Fruit fly (Drosophila melanogaster) whole organism, embryonic: Measurements from ENCODE around the gene CG32462.

Source experiments
- Ada2b ChIP-seq: fragments of 200-800 bp; sonication (Bioruptor generic); IDR thresholded peaks from 2 replicates; pipeline ENCODE4 v1.3.6; 2022; ENCODE audit warnings: missing biosample characterization, missing genetic modification characterization
- CG10209 ChIP-seq: fragments of 200-800 bp; sonication (Bioruptor generic); optimal IDR thresholded peaks from 3 replicates; lab custom pipeline; 2017; ENCODE audit warnings: missing biosample characterization, mild to moderate bottlenecking, missing genetic modification characterization, missing genetic modification reagents
- CG1024 ChIP-seq: fragments of 200-800 bp; sonication (Bioruptor generic); IDR thresholded peaks from 2 replicates; pipeline ENCODE4 v1.3.6; 2022; ENCODE audit warnings: missing biosample characterization, missing genetic modification characterization
- CG10267 ChIP-seq: fragments of 200-800 bp; sonication (Bioruptor generic); optimal IDR thresholded peaks from 2 replicates; lab custom pipeline; 2018; ENCODE audit warnings: missing biosample characterization, mild to moderate bottlenecking, missing genetic modification characterization, moderate library complexity
- CG10565 ChIP-seq: fragments of 200-800 bp; sonication (Bioruptor generic); optimal IDR thresholded peaks from 3 replicates; lab custom pipeline; 2016; ENCODE audit warnings: missing biosample characterization, mild to moderate bottlenecking, missing genetic modification characterization
- CG10979 ChIP-seq: fragments of 200-800 bp; sonication (Bioruptor generic); optimal IDR thresholded peaks from 2 replicates; lab custom pipeline; 2018; ENCODE audit warnings: missing biosample characterization, mild to moderate bottlenecking, missing genetic modification characterization, moderate library complexity
- CG11085 ChIP-seq: fragments of 200-800 bp; sonication (Bioruptor generic); IDR thresholded peaks from 2 replicates; pipeline ENCODE4 v1.3.6; 2022; ENCODE audit warnings: missing biosample characterization, missing genetic modification characterization
- CG11456 ChIP-seq: fragments of 200-800 bp; sonication (Bioruptor generic); IDR thresholded peaks from 3 replicates; pipeline ENCODE4 v1.3.6; 2022; ENCODE audit warnings: missing biosample characterization, missing genetic modification characterization
- CG12155 ChIP-seq: fragments of 200-800 bp; sonication (Bioruptor generic); optimal IDR thresholded peaks from 3 replicates; lab custom pipeline; 2016; ENCODE audit warnings: missing biosample characterization, missing genetic modification characterization
- CG12391 ChIP-seq: fragments of 200-800 bp; sonication (Bioruptor generic); optimal IDR thresholded peaks from 3 replicates; lab custom pipeline; 2018; ENCODE audit warnings: missing biosample characterization, mild to moderate bottlenecking, missing genetic modification characterization, moderate library complexity
- CG12769 ChIP-seq: fragments of 200-800 bp; sonication (Bioruptor generic); optimal IDR thresholded peaks from 2 replicates; lab custom pipeline; 2019; ENCODE audit warnings: missing biosample characterization, mild to moderate bottlenecking, missing genetic modification characterization, moderate library complexity
- CG1529 ChIP-seq: fragments of 200-800 bp; sonication (Bioruptor generic); optimal IDR thresholded peaks from 3 replicates; lab custom pipeline; 2018; ENCODE audit warnings: missing biosample characterization, missing genetic modification characterization
- CG15601 ChIP-seq: fragments of 200-800 bp; sonication (Bioruptor generic); optimal IDR thresholded peaks from 3 replicates; lab custom pipeline; 2019; ENCODE audit warnings: missing biosample characterization, mild to moderate bottlenecking, missing genetic modification characterization, moderate library complexity
- CG16813 ChIP-seq: fragments of 200-800 bp; sonication (Bioruptor generic); IDR thresholded peaks from 3 replicates; pipeline ENCODE4 v1.3.6; 2022; ENCODE audit warnings: missing biosample characterization, missing genetic modification characterization; ENCODE audit not compliant: partially characterized antibody
- CG17328 ChIP-seq: fragments of 200-800 bp; sonication (Bioruptor generic); IDR thresholded peaks from 2 replicates; pipeline ENCODE4 v1.3.6; 2022; ENCODE audit warnings: missing biosample characterization, missing genetic modification characterization
- CG1832 ChIP-seq: fragments of 200-800 bp; sonication (Bioruptor generic); optimal IDR thresholded peaks from 2 replicates; lab custom pipeline; 2017; ENCODE audit warnings: missing biosample characterization, mild to moderate bottlenecking, missing genetic modification characterization, inconsistent platforms
- CG18476 ChIP-seq: fragments of 200-800 bp; sonication (Bioruptor generic); optimal IDR thresholded peaks from 2 replicates; lab custom pipeline; 2016; ENCODE audit warnings: missing biosample characterization, mild to moderate bottlenecking, missing genetic modification characterization
- CG2199 ChIP-seq: fragments of 200-800 bp; sonication (Bioruptor generic); IDR thresholded peaks from 3 replicates; pipeline ENCODE4 v1.3.6; 2022; ENCODE audit warnings: missing biosample characterization, missing genetic modification characterization
- CG33213 ChIP-seq: fragments of 200-800 bp; sonication (Bioruptor generic); optimal IDR thresholded peaks from 3 replicates; lab custom pipeline; 2016; ENCODE audit warnings: missing biosample characterization, missing genetic modification characterization
- CG3995 ChIP-seq: fragments of 200-800 bp; sonication (Bioruptor generic); optimal IDR thresholded peaks from 3 replicates; lab custom pipeline; 2016; ENCODE audit warnings: missing biosample characterization, missing genetic modification characterization
- CG5245 ChIP-seq: fragments of 200-800 bp; sonication (Bioruptor generic); optimal IDR thresholded peaks from 3 replicates; lab custom pipeline; 2016; ENCODE audit warnings: missing biosample characterization, missing genetic modification characterization
- CG9727 ChIP-seq: fragments of 200-800 bp; sonication (Bioruptor generic); optimal IDR thresholded peaks from 3 replicates; lab custom pipeline; 2017; ENCODE audit warnings: missing biosample characterization, mild to moderate bottlenecking, missing genetic modification characterization
- D ChIP-seq, 2 experiments: fragments of 200-800 bp in 1 of 2; fragments of >200 bp in 1 of 2; sonication (Bioruptor generic) in 1 of 2; optimal IDR thresholded peaks; 2 replicates in 1 of 2; 3 replicates in 1 of 2; lab custom pipeline; 2017; ENCODE audit warnings: mild to moderate bottlenecking in 1 of 2, missing biosample characterization in 1 of 2, missing genetic modification characterization in 1 of 2, missing genetic modification reagents in 1 of 2
- HLHmδ ChIP-seq: fragments of 200-800 bp; sonication (Bioruptor generic); optimal IDR thresholded peaks from 2 replicates; lab custom pipeline; 2018; ENCODE audit warnings: missing biosample characterization, mild to moderate bottlenecking, missing genetic modification characterization, moderate library complexity
- Hmr ChIP-seq: fragments of 200-800 bp; sonication (Bioruptor generic); optimal IDR thresholded peaks from 3 replicates; lab custom pipeline; 2017; ENCODE audit warnings: mild to moderate bottlenecking, missing biosample characterization, missing genetic modification reagents, missing genetic modification characterization
- NK7.1 ChIP-seq: fragments of 200-800 bp; sonication (Bioruptor generic); optimal IDR thresholded peaks from 3 replicates; lab custom pipeline; 2016; ENCODE audit warnings: missing biosample characterization, missing genetic modification characterization
- Nf-YB ChIP-seq: fragments of 200-800 bp; sonication (Bioruptor generic); optimal IDR thresholded peaks from 3 replicates; lab custom pipeline; 2019; ENCODE audit warnings: missing biosample characterization, mild to moderate bottlenecking, missing genetic modification characterization, moderate library complexity
- Side ChIP-seq: fragments of 200-800 bp; sonication (Bioruptor generic); optimal IDR thresholded peaks from 2 replicates; lab custom pipeline; 2016; ENCODE audit warnings: missing biosample characterization, missing genetic modification characterization
- Six4 ChIP-seq: fragments of 200-800 bp; sonication (Bioruptor generic); optimal IDR thresholded peaks from 2 replicates; lab custom pipeline; 2016; ENCODE audit warnings: missing biosample characterization, missing genetic modification characterization
- Sox102F ChIP-seq: fragments of 200-800 bp; sonication (Bioruptor generic); optimal IDR thresholded peaks from 2 replicates; lab custom pipeline; 2018; ENCODE audit warnings: missing biosample characterization, mild to moderate bottlenecking, missing genetic modification characterization, moderate library complexity
- Spps ChIP-seq: fragments of 200-800 bp; sonication (Bioruptor generic); optimal IDR thresholded peaks from 2 replicates; lab custom pipeline; 2018; ENCODE audit warnings: missing biosample characterization, mild to moderate bottlenecking, missing genetic modification characterization
- aop ChIP-seq: fragments of 200-800 bp; sonication (Bioruptor generic); IDR thresholded peaks from 2 replicates; pipeline ENCODE4 v1.3.6; 2022; ENCODE audit warnings: missing biosample characterization, missing genetic modification characterization
- ase ChIP-seq: fragments of 200-800 bp; sonication (Bioruptor generic); IDR thresholded peaks from 3 replicates; pipeline ENCODE4 v1.3.6; 2022; ENCODE audit warnings: missing biosample characterization, missing genetic modification characterization
- emc ChIP-seq: fragments of 200-800 bp; sonication (Bioruptor generic); optimal IDR thresholded peaks from 2 replicates; lab custom pipeline; 2016; ENCODE audit warnings: missing biosample characterization, missing genetic modification characterization
- ham ChIP-seq: fragments of 200-800 bp; sonication (Bioruptor generic); IDR thresholded peaks from 2 replicates; pipeline ENCODE4 v1.3.6; 2022; ENCODE audit warnings: missing biosample characterization, missing genetic modification characterization
- jigr1 ChIP-seq: fragments of 200-800 bp; sonication (Bioruptor generic); IDR thresholded peaks from 3 replicates; pipeline ENCODE4 v1.3.6; 2022; ENCODE audit warnings: missing biosample characterization, missing genetic modification characterization
- jumu ChIP-seq: fragments of 200-800 bp; sonication (Bioruptor generic); optimal IDR thresholded peaks from 3 replicates; lab custom pipeline; 2016; ENCODE audit warnings: missing biosample characterization, missing genetic modification characterization
- nerfin-2 ChIP-seq: fragments of 200-800 bp; sonication (Bioruptor generic); IDR thresholded peaks from 2 replicates; pipeline ENCODE4 v1.3.6; 2022; ENCODE audit warnings: missing biosample characterization, missing genetic modification characterization; ENCODE audit not compliant: partially characterized antibody
- org-1 ChIP-seq: fragments of 200-800 bp; sonication (Bioruptor generic); optimal IDR thresholded peaks from 2 replicates; lab custom pipeline; 2017; ENCODE audit warnings: missing biosample characterization, missing genetic modification characterization
- pita ChIP-seq: fragments of 200-800 bp; sonication (Bioruptor generic); optimal IDR thresholded peaks from 2 replicates; lab custom pipeline; 2017; ENCODE audit warnings: missing biosample characterization, mild to moderate bottlenecking, missing genetic modification characterization
- pzg ChIP-seq: fragments of 200-800 bp; sonication (Bioruptor generic); optimal IDR thresholded peaks from 3 replicates; lab custom pipeline; 2018; ENCODE audit warnings: missing biosample characterization, mild to moderate bottlenecking, missing genetic modification characterization, moderate library complexity
- repo ChIP-seq: fragments of 200-800 bp; sonication (Bioruptor generic); optimal IDR thresholded peaks from 2 replicates; lab custom pipeline; 2016; ENCODE audit warnings: missing biosample characterization, missing genetic modification characterization
- schlank ChIP-seq: fragments of 200-800 bp; sonication (Bioruptor generic); optimal IDR thresholded peaks from 2 replicates; lab custom pipeline; 2018; ENCODE audit warnings: missing biosample characterization, mild to moderate bottlenecking, missing genetic modification characterization
- scrt ChIP-seq: fragments of 200-800 bp; sonication (Bioruptor generic); optimal IDR thresholded peaks from 2 replicates; lab custom pipeline; 2018; ENCODE audit warnings: missing biosample characterization, mild to moderate bottlenecking, missing genetic modification characterization, moderate library complexity
- sd ChIP-seq: fragments of 200-800 bp; sonication (Bioruptor generic); optimal IDR thresholded peaks from 3 replicates; lab custom pipeline; 2018; ENCODE audit warnings: missing biosample characterization, mild to moderate bottlenecking, missing genetic modification characterization, moderate library complexity
- sna ChIP-seq: fragments of 200-800 bp; sonication (Bioruptor generic); IDR thresholded peaks from 2 replicates; pipeline ENCODE4 v1.3.6; 2022; ENCODE audit warnings: missing biosample characterization, missing genetic modification characterization; ENCODE audit not compliant: partially characterized antibody
- tio ChIP-seq: fragments of 200-800 bp; sonication (Bioruptor generic); optimal IDR thresholded peaks from 2 replicates; lab custom pipeline; 2017; ENCODE audit warnings: missing biosample characterization, missing genetic modification characterization, inconsistent platforms
- zfh2 ChIP-seq: fragments of 200-800 bp; sonication (Bioruptor generic); optimal IDR thresholded peaks from 2 replicates; lab custom pipeline; 2016; ENCODE audit warnings: missing biosample characterization, missing genetic modification characterization

The CG32462 gene

dm6 chr3L:22863367-22864078 lies 10.2 kb upstream of the CG32462 start, which contains the start of gene CG33169 (continued):
- TF ChIP-seq CG1832: no peak
- TF ChIP-seq CG15601 (tag; lab: Kevin White, UChicago): peak; percentile 80
- TF ChIP-seq D (optimal IDR thresholded peaks at IDR 0.05; lab: Kevin White, UChicago): no peak
- no peak for TF ChIP-seq D (GFP tag; optimal IDR thresholded peaks at IDR 0.05; lab: Kevin White, UChicago)
- TF ChIP-seq CG33213 (GFP tag; lab: Kevin White, UChicago): peak; percentile 96
- TF ChIP-seq CG2199: peak; percentile 98
- TF ChIP-seq sd (tag; lab: Kevin White, UChicago): peak; percentile 95
- TF ChIP-seq Nf-YB: peak; percentile 39
- TF ChIP-seq tio: peak; percentile 29
- TF ChIP-seq emc (GFP tag; lab: Kevin White, UChicago): peak; percentile 88
- peak; percentile 87 for TF ChIP-seq repo (GFP tag; lab: Kevin White, UChicago)
- peak; percentile 93 for TF ChIP-seq zfh2 (GFP tag; lab: Kevin White, UChicago)
- TF ChIP-seq Ada2b: peak; percentile 74
- TF ChIP-seq CG11085 (GFP tag; lab: Robert Waterston, UW): peak; percentile 95
- TF ChIP-seq jigr1 (GFP tag; lab: Robert Waterston, UW): 0 out of 3 replicates have a peak, but pooled peaks have one; percentile 49
- peak; percentile 40 for TF ChIP-seq CG1529 (GFP tag; lab: Kevin White, UChicago)
- TF ChIP-seq CG16813: peak; percentile 71
- TF ChIP-seq scrt (GFP tag; lab: Kevin White, UChicago): peak; percentile 100
- peak; percentile 99 for TF ChIP-seq pzg
- peak; percentile 30 for TF ChIP-seq CG10979 (tag; lab: Kevin White, UChicago)
- peak; percentile 99 for TF ChIP-seq CG10267
- peak; percentile 35; the same call in 1 of the 2 replicates for TF ChIP-seq aop (GFP tag; lab: Robert Waterston, UW)
- peak; percentile 89 for TF ChIP-seq Side (GFP tag; lab: Kevin White, UChicago)
- TF ChIP-seq Sox102F (GFP tag; lab: Kevin White, UChicago): peak; percentile 59
- TF ChIP-seq CG9727: peak; percentile 55
- peak; percentile 46 for TF ChIP-seq CG18476 (GFP tag; lab: Kevin White, UChicago)
- TF ChIP-seq NK7.1 (GFP tag; lab: Kevin White, UChicago): peak; percentile 78
- TF ChIP-seq CG11456: peak; percentile 96
- TF ChIP-seq nerfin-2 (GFP tag; lab: Robert Waterston, UW): no peak
- peak; percentile 93 for TF ChIP-seq CG12769 (tag; lab: Kevin White, UChicago)
- TF ChIP-seq ham (GFP tag; lab: Robert Waterston, UW): peak; percentile 72; the same call in 1 of the 2 replicates
- peak; percentile 80 for TF ChIP-seq CG17328
- TF ChIP-seq CG3995 (GFP tag; lab: Kevin White, UChicago): peak; percentile 66
- TF ChIP-seq CG12391 (tag; lab: Kevin White, UChicago): peak; percentile 72
- TF ChIP-seq CG1024 (GFP tag; lab: Robert Waterston, UW): peak; percentile 55
- TF ChIP-seq Hmr (GFP tag; lab: Kevin White, UChicago): peak; percentile 92
- TF ChIP-seq jumu (GFP tag; lab: Kevin White, UChicago): peak; percentile 91
- TF ChIP-seq HLHmδ: peak; percentile 59
- TF ChIP-seq schlank: peak; percentile 63
- TF ChIP-seq sna (GFP tag; lab: Robert Waterston, UW): peak; percentile 39; the same call in 1 of the 2 replicates
- TF ChIP-seq pita (GFP tag; lab: Kevin White, UChicago): no peak
- peak; percentile 87 for TF ChIP-seq CG10209
- TF ChIP-seq Six4 (GFP tag; lab: Kevin White, UChicago): peak; percentile 36
- TF ChIP-seq Spps: no peak
- TF ChIP-seq ase: peak; percentile 83
- TF ChIP-seq CG10565 (GFP tag; lab: Kevin White, UChicago): no peak
- peak; percentile 62 for TF ChIP-seq CG5245 (GFP tag; lab: Kevin White, UChicago)
- TF ChIP-seq CG12155 (GFP tag; lab: Kevin White, UChicago): peak; percentile 98
- TF ChIP-seq org-1: peak; percentile 55
